Worm (Caenorhabditis elegans) whole organism, L1 larva: ENCODE data around the gene F48G7.9.
A peak's percentile ranks its signal among the peaks of the same experiment; 100 is the strongest.

Source experiments
- C04F5.9 ChIP-seq: sonication (generic microtip); optimal IDR thresholded peaks from 2 replicates; lab custom pipeline; 2016; ENCODE audit warnings: missing genetic modification characterization, missing compliant biosample characterization
- C16A3.4 ChIP-seq: fragments of 150-350 bp; optimal IDR thresholded peaks from 2 replicates; lab custom pipeline; 2014; ENCODE audit warnings: missing biosample characterization, missing genetic modification characterization
- aly-2 ChIP-seq: fragments of 150-350 bp; optimal IDR thresholded peaks from 2 replicates; lab custom pipeline; 2014; ENCODE audit warnings: missing biosample characterization, missing genetic modification characterization
- blmp-1 ChIP-seq: fragments of 150-350 bp; optimal IDR thresholded peaks from 2 replicates; lab custom pipeline; 2014; ENCODE audit warnings: missing biosample characterization, missing genetic modification characterization
- ceh-63 ChIP-seq: fragments of 200-800 bp; sonication (Bioruptor generic); optimal IDR thresholded peaks from 2 replicates; lab custom pipeline; 2018; ENCODE audit warnings: mild to moderate bottlenecking, missing genetic modification characterization, missing compliant biosample characterization
- ceh-8 ChIP-seq: fragments of 200-800 bp; sonication (Bioruptor generic); optimal IDR thresholded peaks from 2 replicates; lab custom pipeline; 2018; ENCODE audit warnings: mild to moderate bottlenecking, missing genetic modification characterization, moderate library complexity, missing compliant biosample characterization
- ceh-82 ChIP-seq, 3 experiments: fragments of 150-350 bp in 1 of 3; sonication (generic microtip) in 2 of 3; optimal IDR thresholded peaks; 2 replicates each; lab custom pipeline; 2014 to 2017; ENCODE audit warnings: missing biosample characterization in 3 of 3, missing genetic modification characterization in 3 of 3
- ceh-88 ChIP-seq: fragments of 200-800 bp; sonication (Bioruptor generic); IDR thresholded peaks from 2 replicates; pipeline ENCODE4 v1.3.6; 2022; ENCODE audit warnings: missing genetic modification characterization, missing compliant biosample characterization
- ceh-90 ChIP-seq: sonication (generic microtip); optimal IDR thresholded peaks from 2 replicates; lab custom pipeline; 2016; ENCODE audit warnings: missing genetic modification characterization, missing compliant biosample characterization
- ces-1 ChIP-seq: fragments of 150-350 bp; optimal IDR thresholded peaks from 2 replicates; lab custom pipeline; 2014; ENCODE audit warnings: missing biosample characterization, missing genetic modification reagents, missing genetic modification characterization
- efl-1 ChIP-seq, 4 experiments: fragments of 150-350 bp; optimal IDR thresholded peaks in 3 of 4; peaks in 1 of 4; 1 replicate in 1 of 4; 2 replicates in 3 of 4; lab custom pipeline; 2014; ENCODE audit warnings: missing biosample characterization in 2 of 4, missing genetic modification characterization in 2 of 4, missing genetic modification reagents in 2 of 4
- egl-13 ChIP-seq: sonication (generic microtip); optimal IDR thresholded peaks from 2 replicates; lab custom pipeline; 2016; ENCODE audit warnings: missing genotype, missing genetic modification reagents, missing genetic modification characterization, missing compliant biosample characterization
- elt-2 ChIP-seq: sonication (generic microtip); optimal IDR thresholded peaks from 2 replicates; lab custom pipeline; 2016; ENCODE audit warnings: missing genetic modification characterization, mild to moderate bottlenecking, inconsistent platforms, missing compliant biosample characterization, missing genetic modification reagents
- elt-3 ChIP-seq, 6 experiments: fragments of 150-350 bp in 1 of 6; sonication (generic microtip); optimal IDR thresholded peaks; 2 replicates each; lab custom pipeline; 2017 to 2018; ENCODE audit warnings: missing biosample characterization in 6 of 6, missing genetic modification characterization in 6 of 6, inconsistent platforms in 1 of 6
- fkh-10 ChIP-seq: sonication (generic microtip); optimal IDR thresholded peaks from 2 replicates; lab custom pipeline; 2017; ENCODE audit warnings: missing biosample characterization, missing genetic modification reagents, missing genetic modification characterization
- fkh-8 ChIP-seq: sonication (generic microtip); optimal IDR thresholded peaks from 2 replicates; lab custom pipeline; 2016; ENCODE audit warnings: mild to moderate bottlenecking, missing genetic modification characterization, missing compliant biosample characterization
- grh-1 ChIP-seq: fragments of 200-800 bp; sonication (Bioruptor generic); IDR thresholded peaks from 2 replicates; pipeline ENCODE4 v1.3.6; 2022; ENCODE audit warnings: missing genetic modification reagents, missing genetic modification characterization, missing compliant biosample characterization
- hlh-17 ChIP-seq: fragments of 200-800 bp; sonication (Bioruptor generic); optimal IDR thresholded peaks from 2 replicates; lab custom pipeline; 2018; ENCODE audit warnings: missing genetic modification characterization, mild to moderate bottlenecking, missing compliant biosample characterization, moderate library complexity, borderline replicate concordance
- irx-1 ChIP-seq: sonication (generic microtip); optimal IDR thresholded peaks from 2 replicates; lab custom pipeline; 2016; ENCODE audit warnings: missing genetic modification characterization, missing compliant biosample characterization
- lin-14 ChIP-seq: fragments of 200-800 bp; sonication (Bioruptor generic); optimal IDR thresholded peaks from 2 replicates; lab custom pipeline; 2018; ENCODE audit warnings: mild to moderate bottlenecking, missing genetic modification characterization, moderate library complexity, missing compliant biosample characterization
- lin-15B ChIP-seq: fragments of 150-350 bp; sonication (generic microtip); optimal IDR thresholded peaks from 3 replicates; lab custom pipeline; 2014; ENCODE audit warnings: missing biosample characterization, missing genetic modification characterization
- lin-35 ChIP-seq, 2 experiments: fragments of 150-350 bp; optimal IDR thresholded peaks; 2 replicates each; lab custom pipeline; 2014; ENCODE audit warnings: missing biosample characterization in 2 of 2, missing genetic modification characterization in 2 of 2, missing genetic modification reagents in 2 of 2
- lin-39 ChIP-seq: fragments of 150-350 bp; optimal IDR thresholded peaks from 2 replicates; lab custom pipeline; 2014; ENCODE audit warnings: missing biosample characterization, missing genetic modification reagents, missing genetic modification characterization
- lir-3 ChIP-seq: sonication (generic microtip); optimal IDR thresholded peaks from 2 replicates; lab custom pipeline; 2016; ENCODE audit warnings: mild to moderate bottlenecking, missing genetic modification characterization, moderate library complexity, missing compliant biosample characterization; ENCODE audit not compliant: poor library complexity
- mep-1 ChIP-seq: fragments of 150-350 bp; optimal IDR thresholded peaks from 2 replicates; lab custom pipeline; 2014; ENCODE audit warnings: missing biosample characterization, missing genetic modification characterization
- nhr-11 ChIP-seq: fragments of 150-350 bp; optimal IDR thresholded peaks from 2 replicates; lab custom pipeline; 2014; ENCODE audit warnings: missing biosample characterization, missing genetic modification characterization
- nhr-12 ChIP-seq: sonication (generic microtip); optimal IDR thresholded peaks from 2 replicates; lab custom pipeline; 2017; ENCODE audit warnings: missing biosample characterization, missing genetic modification characterization
- nhr-19 ChIP-seq: fragments of 200-800 bp; sonication (Bioruptor generic); conservative IDR thresholded peaks from 2 replicates; pipeline ENCODE4 v1.3.6; 2022; ENCODE audit warnings: missing genetic modification characterization, missing compliant biosample characterization
- nhr-20 ChIP-seq: sonication (generic microtip); optimal IDR thresholded peaks from 2 replicates; lab custom pipeline; 2016; ENCODE audit warnings: mild to moderate bottlenecking, missing genetic modification characterization, missing compliant biosample characterization
- nhr-76 ChIP-seq: sonication (generic microtip); optimal IDR thresholded peaks from 2 replicates; lab custom pipeline; 2017; ENCODE audit warnings: missing biosample characterization, missing genetic modification characterization
- nhr-90 ChIP-seq: sonication (generic microtip); optimal IDR thresholded peaks from 2 replicates; lab custom pipeline; 2016; ENCODE audit warnings: mild to moderate bottlenecking, missing genetic modification characterization, missing compliant biosample characterization; ENCODE audit not compliant: poor library complexity
- pax-3 ChIP-seq: fragments of 200-800 bp; sonication (Bioruptor generic); optimal IDR thresholded peaks from 2 replicates; lab custom pipeline; 2018; ENCODE audit warnings: mild to moderate bottlenecking, missing genetic modification characterization, moderate library complexity, missing compliant biosample characterization
- pqm-1 ChIP-seq: sonication (generic microtip); optimal IDR thresholded peaks from 3 replicates; lab custom pipeline; 2017; ENCODE audit warnings: missing biosample characterization, missing genetic modification characterization
- rnt-1 ChIP-seq: sonication (generic microtip); optimal IDR thresholded peaks from 2 replicates; lab custom pipeline; 2016; ENCODE audit warnings: mild to moderate bottlenecking, missing genetic modification characterization, moderate library complexity, missing compliant biosample characterization
- skn-1 ChIP-seq: fragments of 150-350 bp; optimal IDR thresholded peaks from 2 replicates; lab custom pipeline; 2014; ENCODE audit warnings: missing biosample characterization, missing genetic modification characterization
- snpc-4 ChIP-seq: fragments of 150-350 bp; optimal IDR thresholded peaks from 2 replicates; lab custom pipeline; 2014; ENCODE audit warnings: missing biosample characterization, missing genetic modification characterization
- swsn-7 ChIP-seq: sonication (generic microtip); optimal IDR thresholded peaks from 2 replicates; lab custom pipeline; 2016; ENCODE audit warnings: missing genetic modification characterization, missing compliant biosample characterization
- tlp-1 ChIP-seq: fragments of 150-350 bp; optimal IDR thresholded peaks from 2 replicates; lab custom pipeline; 2014; ENCODE audit warnings: missing biosample characterization, missing genetic modification characterization
- unc-86 ChIP-seq: sonication (generic microtip); optimal IDR thresholded peaks from 2 replicates; lab custom pipeline; 2016; ENCODE audit warnings: missing genetic modification characterization, missing compliant biosample characterization
- vab-15 ChIP-seq: sonication (generic microtip); optimal IDR thresholded peaks from 2 replicates; lab custom pipeline; 2017; ENCODE audit warnings: missing genotype, mild to moderate bottlenecking, missing genetic modification characterization, missing compliant biosample characterization
- zip-4 ChIP-seq: fragments of 200-800 bp; sonication (Bioruptor generic); optimal IDR thresholded peaks from 2 replicates; lab custom pipeline; 2018; ENCODE audit warnings: mild to moderate bottlenecking, missing genetic modification characterization, moderate library complexity, missing compliant biosample characterization
- ztf-11 ChIP-seq, 2 experiments: sonication (generic microtip); optimal IDR thresholded peaks; 2 replicates each; lab custom pipeline; 2016 to 2017; ENCODE audit warnings: missing genetic modification characterization in 2 of 2, missing biosample characterization in 1 of 2, missing compliant biosample characterization in 1 of 2

Gene F48G7.9

DNA sequence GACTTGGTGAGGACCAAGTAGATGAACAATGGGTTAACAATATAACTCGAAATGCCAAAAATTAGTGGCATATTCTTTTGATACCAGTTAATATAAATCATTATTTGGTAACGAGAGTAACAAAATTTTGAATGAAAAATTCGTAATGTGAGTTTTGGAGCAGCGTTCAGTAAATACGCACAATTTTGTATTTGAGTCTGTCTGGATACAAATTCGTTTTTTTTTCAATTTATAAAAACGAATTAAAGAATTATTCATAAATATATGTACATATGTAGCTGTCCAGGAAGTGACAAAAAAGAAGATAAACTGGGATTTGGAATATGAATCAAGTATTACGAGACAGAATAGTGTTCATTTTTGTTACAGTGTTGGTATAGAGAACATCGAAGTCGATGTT, 24.5 kb upstream of the F48G7.9 start, which contains the start of gene srj-5:
Gene srj-5 (minus strand): TSS at position 101 of the 400 bp plus-strand sequence.
- no peak for TF ChIP-seq mep-1 (tag; lab: Kevin White, UChicago)
- TF ChIP-seq lin-14 (GFP tag; lab: Kevin White, UChicago) = no peak

- no peak for TF ChIP-seq pqm-1 (tag; lab: Kevin White, UChicago)
- no peak for TF ChIP-seq elt-3 (tag; optimal IDR thresholded peaks at IDR 0.05; lab: Kevin White, UChicago)
- TF ChIP-seq nhr-90 (tag; lab: Kevin White, UChicago) = no peak
- no peak for TF ChIP-seq pax-3
- no peak for TF ChIP-seq ceh-82 (tag; optimal IDR thresholded peaks at IDR 0.05; lab: Kevin White, UChicago)
- no peak for TF ChIP-seq nhr-76 (tag; lab: Kevin White, UChicago)
- TF ChIP-seq ztf-11 (tag; optimal IDR thresholded peaks at IDR 0.05; lab: Kevin White, UChicago) = no peak
- no peak for TF ChIP-seq skn-1 (tag; lab: Kevin White, UChicago)
- no peak for TF ChIP-seq C16A3.4 (tag; lab: Kevin White, UChicago)
- no peak for TF ChIP-seq ceh-63 (GFP tag; lab: Kevin White, UChicago)
- no peak for TF ChIP-seq nhr-19 (GFP tag; lab: Robert Waterston, UW)
- TF ChIP-seq hlh-17 (GFP tag; lab: Kevin White, UChicago) = no peak
- TF ChIP-seq vab-15 (tag; lab: Kevin White, UChicago) = no peak
- no peak for TF ChIP-seq nhr-20 (tag; lab: Kevin White, UChicago)
- no peak for TF ChIP-seq unc-86 (tag; lab: Kevin White, UChicago)
Measured at ce11 chrV:646888-647287, 18.5 kb upstream of the F48G7.9 start, which contains the start of gene ugt-42. ugt-42 (plus strand) TSS chrV:647188.

DNA sequence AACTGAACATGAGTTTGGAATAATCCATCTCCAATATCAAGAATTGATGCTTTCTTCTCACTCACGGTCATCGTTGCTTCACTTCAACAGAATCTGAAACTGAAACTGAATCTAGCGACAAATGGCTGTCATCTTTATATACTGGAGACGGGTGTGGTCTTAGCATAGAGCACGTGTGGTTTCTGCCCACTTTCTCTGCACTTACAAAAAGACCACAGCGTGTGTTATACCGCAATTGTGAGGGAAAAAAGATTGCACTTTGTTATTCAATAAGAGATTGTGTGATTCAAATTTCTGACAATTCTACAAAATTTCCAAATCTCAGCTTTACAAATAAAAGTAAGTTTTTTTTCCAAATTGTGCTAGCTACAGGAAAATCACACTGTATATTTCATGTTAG, 17.7 kb upstream of the F48G7.9 start, which contains the start of gene F48G7.12:
Gene F48G7.12 (minus strand): TSS at position 101 of the 400 bp plus-strand sequence.
- no peak for TF ChIP-seq swsn-7 (tag; lab: Kevin White, UChicago)
- TF ChIP-seq fkh-10 (GFP tag; lab: Kevin White, UChicago) = no peak
- no peak for TF ChIP-seq nhr-12 (tag; lab: Kevin White, UChicago)
- TF ChIP-seq ceh-63 (GFP tag; lab: Kevin White, UChicago) = no peak
- TF ChIP-seq unc-86 (tag; lab: Kevin White, UChicago) = no peak
- no peak for TF ChIP-seq nhr-11 (tag; lab: Kevin White, UChicago)
- TF ChIP-seq lir-3 (tag; lab: Kevin White, UChicago) = no peak
- TF ChIP-seq irx-1 (tag; lab: Kevin White, UChicago) = no peak

DNA sequence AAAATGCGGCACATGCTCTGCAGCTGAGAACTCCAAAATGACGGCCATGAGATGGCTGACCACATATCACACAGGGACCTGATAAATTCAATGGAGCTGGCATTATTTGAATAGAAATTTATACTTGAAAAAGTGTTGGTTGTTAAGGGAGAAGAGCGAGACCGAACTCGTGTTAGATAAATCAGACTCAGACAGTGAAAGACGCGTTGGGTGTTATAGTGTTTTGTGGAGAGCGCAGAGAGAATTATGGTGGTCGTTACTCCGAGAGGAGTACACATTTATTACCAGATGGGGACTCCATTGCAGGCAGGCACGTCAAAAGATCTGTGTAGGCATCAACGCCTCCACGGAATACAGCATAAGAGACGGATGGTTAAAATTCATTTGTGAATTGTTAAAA, 14.3 kb upstream of the F48G7.9 start, which contains the start of gene nhr-190:
Gene nhr-190 (minus strand): TSS at position 175 of the 400 bp plus-strand sequence.
- TF ChIP-seq snpc-4 (no peak), efl-1 (optimal IDR thresholded peaks at IDR 0.05; lab: Kevin White, UChicago) (peak; percentile 31 to 47), efl-1 (GFP tag; optimal IDR thresholded peaks at IDR 0.05 in 1 of 2; lab: Kevin White, UChicago) (no peak), ces-1 (GFP tag; lab: Kevin White, UChicago) (no peak), nhr-20 (tag; lab: Kevin White, UChicago) (peak; percentile 22), grh-1 (GFP tag; lab: Robert Waterston, UW) (no peak), swsn-7 (tag; lab: Kevin White, UChicago) (peak; percentile 30), ceh-82 (tag; optimal IDR thresholded peaks at IDR 0.05; lab: Kevin White, UChicago) (peak in 1 of 3 experiments; percentile 2), fkh-8 (tag; lab: Kevin White, UChicago) (peak; percentile 41), blmp-1 (tag; lab: Kevin White, UChicago) (no peak), rnt-1 (tag; lab: Kevin White, UChicago) (peak; percentile 33)
- TF ChIP-seq, all 84 proteins: peak for 6

- TF ChIP-seq C04F5.9 (tag; lab: Kevin White, UChicago) = no peak
- no peak for TF ChIP-seq irx-1 (tag; lab: Kevin White, UChicago)
- no peak for TF ChIP-seq ceh-8 (GFP tag; lab: Kevin White, UChicago)
- TF ChIP-seq zip-4 (GFP tag; lab: Kevin White, UChicago) = no peak
- TF ChIP-seq nhr-20 (tag; lab: Kevin White, UChicago) = no peak
- no peak for TF ChIP-seq tlp-1 (tag; lab: Kevin White, UChicago)
- no peak for TF ChIP-seq elt-2 (tag; lab: Kevin White, UChicago)
- TF ChIP-seq lin-35 (GFP tag; optimal IDR thresholded peaks at IDR 0.05; lab: Kevin White, UChicago) = no peak
- no peak for TF ChIP-seq ceh-88 (GFP tag; lab: Robert Waterston, UW)
- no peak for TF ChIP-seq lin-39
- TF ChIP-seq aly-2 (tag; lab: Kevin White, UChicago) = no peak
- TF ChIP-seq ceh-90 (tag; lab: Kevin White, UChicago) = no peak
- no peak for TF ChIP-seq ceh-63 (GFP tag; lab: Kevin White, UChicago)
- no peak for TF ChIP-seq pqm-1 (tag; lab: Kevin White, UChicago)
- no peak for TF ChIP-seq vab-15 (tag; lab: Kevin White, UChicago)
- TF ChIP-seq lin-15B (tag; lab: Kevin White, UChicago) = no peak
- no peak for TF ChIP-seq hlh-17 (GFP tag; lab: Kevin White, UChicago)
- TF ChIP-seq egl-13 = no peak
Measured at ce11 chrV:638328-638727, 9.9 kb upstream of the F48G7.9 start, which contains the start of gene srj-37. srj-37 (plus strand) TSS chrV:638628.
